Fruit fly (Drosophila melanogaster) whole organism, embryonic: ENCODE measurements around the gene CG42699.

Experiments used
- Adf1 ChIP-seq: fragments of 200-800 bp; sonication (Bioruptor generic); IDR thresholded peaks from 2 replicates; pipeline ENCODE4 v1.3.6; 2022; ENCODE audit warnings: missing biosample characterization, missing genetic modification characterization
- Aef1 ChIP-seq: fragments of 200-800 bp; sonication (Bioruptor generic); IDR thresholded peaks from 3 replicates; pipeline ENCODE4 v1.3.6; 2022; ENCODE audit warnings: missing biosample characterization, missing genetic modification characterization
- Asciz ChIP-seq: fragments of 200-800 bp; sonication (Bioruptor generic); optimal IDR thresholded peaks from 2 replicates; lab custom pipeline; 2017; ENCODE audit warnings: missing biosample characterization, mild to moderate bottlenecking, missing genetic modification characterization, missing genetic modification reagents
- Atf3 ChIP-seq: fragments of 200-800 bp; sonication (Bioruptor generic); optimal IDR thresholded peaks from 3 replicates; lab custom pipeline; 2016; ENCODE audit warnings: missing biosample characterization, missing genetic modification characterization
- Bdp1 ChIP-seq: fragments of 200-800 bp; sonication (Bioruptor generic); optimal IDR thresholded peaks from 3 replicates; lab custom pipeline; 2016; ENCODE audit warnings: missing biosample characterization, missing genetic modification characterization
- CG10979 ChIP-seq: fragments of 200-800 bp; sonication (Bioruptor generic); optimal IDR thresholded peaks from 2 replicates; lab custom pipeline; 2018; ENCODE audit warnings: missing biosample characterization, mild to moderate bottlenecking, missing genetic modification characterization, moderate library complexity
- CG13287 ChIP-seq: fragments of 200-800 bp; sonication (Bioruptor generic); IDR thresholded peaks from 2 replicates; pipeline ENCODE4 v1.3.6; 2022; ENCODE audit warnings: missing biosample characterization, missing genetic modification characterization; ENCODE audit not compliant: partially characterized antibody
- CG13775 ChIP-seq: fragments of 200-800 bp; sonication (Bioruptor generic); optimal IDR thresholded peaks from 3 replicates; lab custom pipeline; 2017; ENCODE audit warnings: missing biosample characterization, mild to moderate bottlenecking, missing genetic modification characterization
- CG13894 ChIP-seq: fragments of 200-800 bp; sonication (Bioruptor generic); optimal IDR thresholded peaks from 3 replicates; lab custom pipeline; 2018; ENCODE audit warnings: missing biosample characterization, mild to moderate bottlenecking, missing genetic modification characterization, moderate library complexity
- CG14667 ChIP-seq: fragments of 200-800 bp; sonication (Bioruptor generic); IDR thresholded peaks from 2 replicates; pipeline ENCODE4 v1.3.6; 2022; ENCODE audit warnings: missing biosample characterization, missing genetic modification characterization
- CG15073 ChIP-seq: fragments of 200-800 bp; sonication (Bioruptor generic); optimal IDR thresholded peaks from 2 replicates; lab custom pipeline; 2016; ENCODE audit warnings: missing biosample characterization, missing genetic modification characterization
- CG15479 ChIP-seq: fragments of 200-800 bp; sonication (Bioruptor generic); optimal IDR thresholded peaks from 3 replicates; lab custom pipeline; 2019; ENCODE audit warnings: missing biosample characterization, mild to moderate bottlenecking, missing genetic modification characterization, moderate library complexity
- CG16779 ChIP-seq: fragments of 200-800 bp; sonication (Bioruptor generic); IDR thresholded peaks from 2 replicates; pipeline ENCODE4 v1.3.6; 2022; ENCODE audit warnings: missing biosample characterization, missing genetic modification characterization
- CG1832 ChIP-seq: fragments of 200-800 bp; sonication (Bioruptor generic); optimal IDR thresholded peaks from 2 replicates; lab custom pipeline; 2017; ENCODE audit warnings: missing biosample characterization, mild to moderate bottlenecking, missing genetic modification characterization, inconsistent platforms
- CG18599 ChIP-seq: fragments of 200-800 bp; sonication (Bioruptor generic); optimal IDR thresholded peaks from 3 replicates; lab custom pipeline; 2017; ENCODE audit warnings: missing biosample characterization, missing genetic modification characterization, mild to moderate bottlenecking, moderate library complexity, missing genetic modification reagents
- CG18619 ChIP-seq: fragments of 200-800 bp; sonication (Bioruptor generic); optimal IDR thresholded peaks from 3 replicates; lab custom pipeline; 2017; ENCODE audit warnings: missing biosample characterization, mild to moderate bottlenecking, missing genetic modification characterization
- CG2875 ChIP-seq: fragments of 200-800 bp; sonication (Bioruptor generic); optimal IDR thresholded peaks from 2 replicates; lab custom pipeline; 2017; ENCODE audit warnings: missing biosample characterization, mild to moderate bottlenecking, missing genetic modification characterization, missing genetic modification reagents
- CG3407 ChIP-seq: fragments of 200-800 bp; sonication (Bioruptor generic); optimal IDR thresholded peaks from 2 replicates; lab custom pipeline; 2018; ENCODE audit warnings: missing biosample characterization, mild to moderate bottlenecking, missing genetic modification characterization
- CG7786 ChIP-seq: fragments of 200-800 bp; sonication (Bioruptor generic); optimal IDR thresholded peaks from 2 replicates; lab custom pipeline; 2016; ENCODE audit warnings: missing biosample characterization, missing genetic modification characterization
- CTCF ChIP-seq: fragments of 200-800 bp; sonication (Bioruptor generic); optimal IDR thresholded peaks from 2 replicates; lab custom pipeline; 2017; ENCODE audit warnings: missing biosample characterization, mild to moderate bottlenecking, missing genetic modification characterization, moderate library complexity
- Lpt ChIP-seq: fragments of >200 bp; optimal IDR thresholded peaks from 2 replicates; lab custom pipeline; 2018; ENCODE audit warnings: missing biosample characterization, missing genetic modification characterization
- Med ChIP-seq: fragments of 200-800 bp; sonication (Bioruptor generic); peaks from one replicate; lab custom pipeline; 2016; ENCODE audit warnings: missing biosample characterization, missing genetic modification characterization, mild to moderate bottlenecking, inconsistent platforms, moderate library complexity
- Meics ChIP-seq: fragments of 200-800 bp; sonication (Bioruptor generic); optimal IDR thresholded peaks from 2 replicates; lab custom pipeline; 2017; ENCODE audit warnings: missing biosample characterization, mild to moderate bottlenecking, missing genetic modification characterization
- Opbp ChIP-seq: fragments of 200-800 bp; sonication (Bioruptor generic); IDR thresholded peaks from 3 replicates; pipeline ENCODE4 v1.3.6; 2022; ENCODE audit warnings: missing biosample characterization, missing genetic modification characterization; ENCODE audit not compliant: partially characterized antibody
- Six4 ChIP-seq: fragments of 200-800 bp; sonication (Bioruptor generic); optimal IDR thresholded peaks from 2 replicates; lab custom pipeline; 2016; ENCODE audit warnings: missing biosample characterization, missing genetic modification characterization
- Trl ChIP-seq, 3 experiments: fragments of >200 bp in 2 of 3; fragments of 200-800 bp in 1 of 3; sonication (Bioruptor generic) in 1 of 3; optimal IDR thresholded peaks; 2 replicates in 1 of 3; 3 replicates in 2 of 3; lab custom pipeline; 2016 to 2017; ENCODE audit warnings: missing biosample characterization in 1 of 3, missing genetic modification characterization in 1 of 3
- Vsx1 ChIP-seq: fragments of 200-800 bp; sonication (Bioruptor generic); optimal IDR thresholded peaks from 2 replicates; lab custom pipeline; 2017; ENCODE audit warnings: missing biosample characterization, mild to moderate bottlenecking, missing genetic modification characterization, missing genetic modification reagents
- abd-A ChIP-seq: fragments of 200-800 bp; sonication (Bioruptor generic); optimal IDR thresholded peaks from 3 replicates; lab custom pipeline; 2019; ENCODE audit warnings: missing biosample characterization, mild to moderate bottlenecking, missing genetic modification characterization, moderate library complexity
- cg ChIP-seq: fragments of 200-800 bp; sonication (Bioruptor generic); optimal IDR thresholded peaks from 3 replicates; lab custom pipeline; 2019; ENCODE audit warnings: missing biosample characterization, mild to moderate bottlenecking, missing genetic modification characterization, moderate library complexity
- chinmo ChIP-seq: fragments of 200-800 bp; sonication (Bioruptor generic); IDR thresholded peaks from 4 replicates; pipeline ENCODE4 v1.3.6; 2022; ENCODE audit warnings: missing biosample characterization, missing genetic modification characterization; ENCODE audit not compliant: partially characterized antibody
- ci ChIP-seq: fragments of 200-800 bp; sonication (Bioruptor generic); IDR thresholded peaks from 3 replicates; pipeline ENCODE4 v1.3.6; 2022; ENCODE audit warnings: missing biosample characterization, missing genetic modification characterization
- crp ChIP-seq, 2 experiments: fragments of 200-800 bp; sonication (Bioruptor generic); optimal IDR thresholded peaks; 2 replicates in 1 of 2; 3 replicates in 1 of 2; lab custom pipeline; 2017; ENCODE audit warnings: missing biosample characterization in 2 of 2, missing genetic modification characterization in 2 of 2, mild to moderate bottlenecking in 1 of 2, moderate library complexity in 1 of 2
- disco-r ChIP-seq: fragments of 200-800 bp; sonication (Bioruptor generic); optimal IDR thresholded peaks from 2 replicates; lab custom pipeline; 2016; ENCODE audit warnings: missing biosample characterization, missing genetic modification characterization
- gsb ChIP-seq: fragments of 200-800 bp; sonication (Bioruptor generic); IDR thresholded peaks from 2 replicates; pipeline ENCODE4 v1.3.6; 2022; ENCODE audit warnings: missing biosample characterization, missing genetic modification characterization
- ind ChIP-seq: fragments of 200-800 bp; sonication (Bioruptor generic); optimal IDR thresholded peaks from 3 replicates; lab custom pipeline; 2016; ENCODE audit warnings: missing biosample characterization, missing genetic modification characterization
- kni ChIP-seq: fragments of 200-800 bp; sonication (Bioruptor generic); optimal IDR thresholded peaks from 3 replicates; lab custom pipeline; 2017; ENCODE audit warnings: mild to moderate bottlenecking, missing biosample characterization, missing genetic modification reagents, missing genetic modification characterization
- org-1 ChIP-seq: fragments of 200-800 bp; sonication (Bioruptor generic); optimal IDR thresholded peaks from 2 replicates; lab custom pipeline; 2017; ENCODE audit warnings: missing biosample characterization, missing genetic modification characterization
- pita ChIP-seq: fragments of 200-800 bp; sonication (Bioruptor generic); optimal IDR thresholded peaks from 2 replicates; lab custom pipeline; 2017; ENCODE audit warnings: missing biosample characterization, mild to moderate bottlenecking, missing genetic modification characterization
- scrt ChIP-seq: fragments of 200-800 bp; sonication (Bioruptor generic); optimal IDR thresholded peaks from 2 replicates; lab custom pipeline; 2018; ENCODE audit warnings: missing biosample characterization, mild to moderate bottlenecking, missing genetic modification characterization, moderate library complexity
- trem ChIP-seq: fragments of 200-800 bp; optimal IDR thresholded peaks from 3 replicates; lab custom pipeline; 2019; ENCODE audit warnings: missing biosample characterization, mild to moderate bottlenecking, missing genetic modification characterization, moderate library complexity
- trh ChIP-seq: fragments of 200-800 bp; sonication (Bioruptor generic); optimal IDR thresholded peaks from 2 replicates; lab custom pipeline; 2016; ENCODE audit warnings: missing biosample characterization, missing genetic modification characterization
- unc-4 ChIP-seq: fragments of 200-800 bp; sonication (Bioruptor generic); IDR thresholded peaks from 2 replicates; pipeline ENCODE4 v1.3.6; 2022; ENCODE audit warnings: missing biosample characterization, missing genetic modification characterization; ENCODE audit not compliant: partially characterized antibody
- zen2 ChIP-seq: fragments of 200-800 bp; sonication (Bioruptor generic); IDR thresholded peaks from 3 replicates; pipeline ENCODE4 v1.3.6; 2022; ENCODE audit warnings: missing biosample characterization, missing genetic modification characterization; ENCODE audit not compliant: partially characterized antibody

CG42699 gene

dm6 chrX:5808654-5809053 lies 44.3 kb downstream of the CG42699 start, which contains the start of gene Prosbeta2R1:
TSS of gene Prosbeta2R1 (plus strand) at chrX:5808954.
- TF ChIP-seq CG3407 (GFP tag; lab: Kevin White, UChicago): no peak

- no peak for TF ChIP-seq CG15073 (GFP tag; lab: Kevin White, UChicago)
- TF ChIP-seq CG7786 (GFP tag; lab: Kevin White, UChicago): no peak
- no peak for TF ChIP-seq kni (GFP tag; lab: Kevin White, UChicago)
- TF ChIP-seq ci: no peak
- no peak for TF ChIP-seq CG2875 (GFP tag; lab: Kevin White, UChicago)
- TF ChIP-seq Meics (GFP tag; lab: Kevin White, UChicago): no peak
- TF ChIP-seq CG18619 (GFP tag; lab: Kevin White, UChicago): no peak
- no peak for TF ChIP-seq trem (tag; lab: Kevin White, UChicago)
- no peak for TF ChIP-seq CG13287
- no peak for TF ChIP-seq CG14667 (GFP tag; lab: Robert Waterston, UW)
- TF ChIP-seq CG13775 (GFP tag; lab: Kevin White, UChicago): no peak
- TF ChIP-seq Vsx1 (GFP tag; lab: Kevin White, UChicago): no peak
- no peak for TF ChIP-seq disco-r (GFP tag; lab: Kevin White, UChicago)
- no peak for TF ChIP-seq Atf3 (GFP tag; lab: Kevin White, UChicago)
- TF ChIP-seq ind (GFP tag; lab: Kevin White, UChicago): no peak
- TF ChIP-seq CG10979 (tag; lab: Kevin White, UChicago): no peak
- no peak for TF ChIP-seq chinmo (GFP tag; lab: Robert Waterston, UW)
- no peak for TF ChIP-seq Bdp1 (GFP tag; lab: Kevin White, UChicago)
Observed at dm6 chrX:5812877-5813276, 48.5 kb downstream of the CG42699 start, which contains the start of gene CG44329. TSS of gene CG44329 (minus strand) at chrX:5812977.

dm6 chrX:5815720-5816119 lies 51.4 kb downstream of the CG42699 start, which contains the start of gene AgmNAT:
TSS of gene AgmNAT (minus strand) at chrX:5815820.
- TF ChIP-seq zen2 (0 out of 3 replicates have a peak, but pooled peaks have one; percentile 21), Lpt (GFP tag; lab: Kevin White, UChicago) (no peak), crp (GFP tag; optimal IDR thresholded peaks at IDR 0.05; lab: Kevin White, UChicago) (peak in 1 of 2 experiments; percentile 68)

- TF ChIP-seq unc-4 (GFP tag; lab: Robert Waterston, UW) (no peak), Six4 (GFP tag; lab: Kevin White, UChicago) (no peak), CTCF (peak; percentile 82), gsb (GFP tag; lab: Robert Waterston, UW) (no peak), trh (GFP tag; lab: Kevin White, UChicago) (no peak), pita (GFP tag; lab: Kevin White, UChicago) (peak; percentile 21), Aef1 (GFP tag; lab: Robert Waterston, UW) (no peak)
- TF ChIP-seq, all 482 proteins: peak for 2
Observed at dm6 chrX:5817191-5817590, 52.8 kb downstream of the CG42699 start.

- peak; percentile 47 for TF ChIP-seq Med
- TF ChIP-seq abd-A (tag; lab: Kevin White, UChicago): peak; percentile 38
- TF ChIP-seq chinmo (GFP tag; lab: Robert Waterston, UW): 0 out of 4 replicates have a peak, but pooled peaks have one; percentile 11
- TF ChIP-seq CG13894 (tag; lab: Kevin White, UChicago): peak; percentile 7
- peak; percentile 9 for TF ChIP-seq scrt
- TF ChIP-seq CG16779 (GFP tag; lab: Robert Waterston, UW): peak; percentile 54; the same call in 1 of the 2 replicates
- TF ChIP-seq cg (GFP tag; lab: Kevin White, UChicago): peak; percentile 7
- TF ChIP-seq CG15479: no peak
- 0 out of 3 replicates have a peak, but pooled peaks have one; percentile 17 for TF ChIP-seq Opbp (GFP tag; lab: Robert Waterston, UW)
- TF ChIP-seq CG18599 (GFP tag; lab: Kevin White, UChicago): peak; percentile 17
- 0 out of 2 replicates have a peak, but pooled peaks have one; percentile 10 for TF ChIP-seq Adf1
- no peak for TF ChIP-seq org-1 (GFP tag; lab: Kevin White, UChicago)
- TF ChIP-seq Asciz (GFP tag; lab: Kevin White, UChicago): no peak
- TF ChIP-seq Trl (optimal IDR thresholded peaks at IDR 0.05; lab: Kevin White, UChicago): peak in 1 of 2 experiments; percentile 35
- TF ChIP-seq Trl (GFP tag; optimal IDR thresholded peaks at IDR 0.05; lab: Kevin White, UChicago): no peak
- peak; percentile 25 for TF ChIP-seq CG1832 (GFP tag; lab: Kevin White, UChicago)
Observed at dm6 chrX:5818428-5818827, 54.1 kb downstream of the CG42699 start, which contains the start of gene CG15765. TSS of gene CG15765 (plus strand) at chrX:5818559.
